Worm (Caenorhabditis elegans) whole organism, mixed stage, embryonic: ENCODE data around the gene Y57G11C.1131.

Source experiments
- blmp-1 ChIP-seq: fragments of 150-350 bp; optimal IDR thresholded peaks from 2 replicates; lab custom pipeline; 2014; ENCODE audit warnings: missing biosample characterization, missing genetic modification characterization
- nhr-2 ChIP-seq: fragments of 150-350 bp; optimal IDR thresholded peaks from 2 replicates; lab custom pipeline; 2014; ENCODE audit warnings: missing biosample characterization, missing genetic modification characterization
- nhr-237 ChIP-seq: fragments of 150-350 bp; optimal IDR thresholded peaks from 2 replicates; lab custom pipeline; 2014; ENCODE audit warnings: missing biosample characterization, missing genetic modification characterization
- nhr-76 ChIP-seq: sonication (generic microtip); optimal IDR thresholded peaks from 2 replicates; lab custom pipeline; 2017; ENCODE audit warnings: missing biosample characterization, missing genetic modification characterization
- snpc-4 ChIP-seq: fragments of 150-350 bp; optimal IDR thresholded peaks from 2 replicates; lab custom pipeline; 2014; ENCODE audit warnings: missing biosample characterization, missing genetic modification characterization
- unc-39 ChIP-seq: fragments of 150-350 bp; optimal IDR thresholded peaks from 2 replicates; lab custom pipeline; 2014; ENCODE audit warnings: missing biosample characterization, missing genetic modification characterization

ce11 chrIV:14981311-14981710 lies 48.5 kb downstream of the Y57G11C.1131 start, which contains the start of gene atln-2:
- TF ChIP-seq nhr-237 (tag; lab: Kevin White, UChicago) (no peak), nhr-76 (tag; lab: Kevin White, UChicago) (no peak), blmp-1 (tag; lab: Kevin White, UChicago) (no peak), snpc-4 (tag; lab: Kevin White, UChicago) (no peak), nhr-2 (no peak), unc-39 (tag; lab: Kevin White, UChicago) (no peak)
